Worm (Caenorhabditis elegans) whole organism, L4/young adult: ENCODE results near the gene sams-3.

Experiments used
- W03F9.2 ChIP-seq: fragments of 150-350 bp; optimal IDR thresholded peaks from 2 replicates; lab custom pipeline; 2014; ENCODE audit warnings: missing biosample characterization, missing genetic modification characterization
- him-1 ChIP-seq: sonication (generic microtip); optimal IDR thresholded peaks from 2 replicates; lab custom pipeline; 2016; ENCODE audit warnings: missing genotype, missing genetic modification reagents, missing genetic modification characterization, missing compliant biosample characterization

- TF ChIP-seq him-1 (no peak), W03F9.2 (tag; lab: Kevin White, UChicago) (no peak)
Measured at ce11 chrIV:5805477-5805876, 43.0 kb upstream of the sams-3 start.
